Worm (Caenorhabditis elegans) whole organism, L4/young adult: ENCODE data around the gene sth-1.

Experiments
- W03F9.2 ChIP-seq: fragments of 150-350 bp; optimal IDR thresholded peaks from 2 replicates; lab custom pipeline; 2014; ENCODE audit warnings: missing biosample characterization, missing genetic modification characterization
- him-1 ChIP-seq: sonication (generic microtip); optimal IDR thresholded peaks from 2 replicates; lab custom pipeline; 2016; ENCODE audit warnings: missing genotype, missing genetic modification reagents, missing genetic modification characterization, missing compliant biosample characterization

ce11 chrV:8073162-8073561 is 21.2 kb downstream of the sth-1 start:
- TF ChIP-seq W03F9.2 (tag; lab: Kevin White, UChicago) (no peak), him-1 (no peak)
